Worm (Caenorhabditis elegans) whole organism, midembryonic: Measurements from ENCODE around the gene pho-7.

ENCODE experiments used
- T22C8.4 ChIP-seq: fragments of 200-800 bp; sonication (Bioruptor generic); IDR thresholded peaks from 2 replicates; pipeline ENCODE4 v1.3.6; 2022; ENCODE audit warnings: missing genetic modification characterization, missing compliant biosample characterization
- cog-1 ChIP-seq: sonication (generic microtip); optimal IDR thresholded peaks from 2 replicates; lab custom pipeline; 2016; ENCODE audit warnings: missing genetic modification characterization, missing compliant biosample characterization
- flt-1 ChIP-seq: fragments of 200-800 bp; sonication (Bioruptor generic); IDR thresholded peaks from 2 replicates; pipeline ENCODE4 v1.3.6; 2022; ENCODE audit warnings: missing genetic modification characterization, missing compliant biosample characterization
- med-1 ChIP-seq: sonication (generic microtip); optimal IDR thresholded peaks from 2 replicates; lab custom pipeline; 2017; ENCODE audit warnings: missing genetic modification characterization, mild to moderate bottlenecking, missing compliant biosample characterization, antibody characterized with exemption, missing genetic modification reagents; ENCODE audit not compliant: insufficient read depth
- ref-1 ChIP-seq: fragments of 200-800 bp; sonication (Bioruptor generic); conservative IDR thresholded peaks from 2 replicates; pipeline ENCODE4 v1.3.6; 2022; ENCODE audit warnings: missing genetic modification reagents, missing genetic modification characterization, missing compliant biosample characterization
- tab-1 ChIP-seq: fragments of 200-800 bp; sonication (Bioruptor generic); IDR thresholded peaks from 2 replicates; pipeline ENCODE4 v1.3.6; 2022; ENCODE audit warnings: missing genetic modification characterization, missing compliant biosample characterization
- ztf-23 ChIP-seq: fragments of 200-800 bp; sonication (Bioruptor generic); IDR thresholded peaks from 2 replicates; pipeline ENCODE4 v1.3.6; 2022; ENCODE audit warnings: missing genetic modification reagents, missing genetic modification characterization, missing compliant biosample characterization
- ztf-29 ChIP-seq: fragments of 200-800 bp; sonication (Bioruptor generic); IDR thresholded peaks from 2 replicates; pipeline ENCODE4 v1.3.6; 2022; ENCODE audit warnings: missing genetic modification reagents, missing genetic modification characterization, missing compliant biosample characterization

- TF ChIP-seq cog-1 (tag; lab: Kevin White, UChicago) (no peak), flt-1 (GFP tag; lab: Robert Waterston, UW) (no peak), ztf-23 (no peak), tab-1 (GFP tag; lab: Robert Waterston, UW) (no peak), ztf-29 (GFP tag; lab: Robert Waterston, UW) (no peak), ref-1 (GFP tag; lab: Robert Waterston, UW) (no peak), med-1 (GFP tag; lab: Kevin White, UChicago) (no peak), T22C8.4 (GFP tag; lab: Robert Waterston, UW) (no peak)
Measured at ce11 chrX:10970629-10971028, 29.5 kb upstream of the pho-7 start, which contains the start of gene K09C8.8.
